Fruit fly (Drosophila melanogaster): ENCODE data around the gene tal-2A.
A peak's percentile ranks its signal among the peaks of the same experiment; 100 is the strongest.

dm6 chr3R:13767239-13767638 lies 45.7 kb upstream of the tal-2A start, which contains the start of gene Cht5:
- TF ChIP-seq CG12605 (GFP tag; IDR thresholded peaks at IDR 0.05): no peak
- no peak for TF ChIP-seq gl (tag; optimal IDR thresholded peaks at IDR 0.05)
- no peak for TF ChIP-seq CG8159 (tag; optimal IDR thresholded peaks at IDR 0.05)
- TF ChIP-seq CG4496 (GFP tag; IDR thresholded peaks at IDR 0.05): peak; percentile 23; the same call in 1 of the 3 replicates
- no peak for TF ChIP-seq CG32121 (GFP tag; IDR thresholded peaks at IDR 0.05)
- peak; percentile 36 for TF ChIP-seq EcR (GFP tag; optimal IDR thresholded peaks at IDR 0.05)
- TF ChIP-seq CG14655 (GFP tag; optimal IDR thresholded peaks at IDR 0.05): no peak
- no peak for TF ChIP-seq Snoo (tag; optimal IDR thresholded peaks at IDR 0.05)
- no peak for TF ChIP-seq Pif1B (GFP tag; optimal IDR thresholded peaks at IDR 0.05)
- TF ChIP-seq CG13204 (GFP tag; optimal IDR thresholded peaks at IDR 0.05): no peak
- TF ChIP-seq rn (GFP tag; IDR thresholded peaks at IDR 0.05): no peak
- no peak for TF ChIP-seq D1 (tag; optimal IDR thresholded peaks at IDR 0.05)
- TF ChIP-seq CG9948 (tag; optimal IDR thresholded peaks at IDR 0.05): no peak
- no peak for TF ChIP-seq CG10348 (GFP tag; IDR thresholded peaks at IDR 0.05)

All from whole organism, pupa.